Fruit fly (Drosophila melanogaster) whole organism, embryonic: ENCODE measurements around the gene alphaSnap.
A peak's percentile ranks its signal among the peaks of the same experiment; 100 is the strongest.

Source experiments
- Ada2b ChIP-seq: fragments of 200-800 bp; sonication (Bioruptor generic); IDR thresholded peaks from 2 replicates; pipeline ENCODE4 v1.3.6; 2022; ENCODE audit warnings: missing biosample characterization, missing genetic modification characterization
- Adf1 ChIP-seq: fragments of 200-800 bp; sonication (Bioruptor generic); IDR thresholded peaks from 2 replicates; pipeline ENCODE4 v1.3.6; 2022; ENCODE audit warnings: missing biosample characterization, missing genetic modification characterization
- B-H1 ChIP-seq: fragments of 200-800 bp; sonication (Bioruptor generic); IDR thresholded peaks from 3 replicates; pipeline ENCODE4 v1.3.6; 2022; ENCODE audit warnings: missing biosample characterization, missing genetic modification characterization
- BEAF-32 ChIP-seq: fragments of 200-800 bp; sonication (Bioruptor generic); optimal IDR thresholded peaks from 3 replicates; lab custom pipeline; 2017; ENCODE audit warnings: missing biosample characterization, missing genetic modification characterization, mild to moderate bottlenecking, moderate library complexity, missing genetic modification reagents
- Bdp1 ChIP-seq: fragments of 200-800 bp; sonication (Bioruptor generic); optimal IDR thresholded peaks from 3 replicates; lab custom pipeline; 2016; ENCODE audit warnings: missing biosample characterization, missing genetic modification characterization
- BtbVII ChIP-seq: fragments of 200-800 bp; sonication (Bioruptor generic); optimal IDR thresholded peaks from 3 replicates; lab custom pipeline; 2017; ENCODE audit warnings: missing biosample characterization, mild to moderate bottlenecking, missing genetic modification characterization
- C15 ChIP-seq: fragments of 200-800 bp; sonication (Bioruptor generic); IDR thresholded peaks from 3 replicates; pipeline ENCODE4 v1.3.6; 2022; ENCODE audit warnings: missing biosample characterization, missing genetic modification characterization
- CG10366 ChIP-seq: fragments of 200-800 bp; sonication (Bioruptor generic); IDR thresholded peaks from 2 replicates; pipeline ENCODE4 v1.3.6; 2022; ENCODE audit warnings: missing biosample characterization, missing genetic modification characterization
- CG13287 ChIP-seq: fragments of 200-800 bp; sonication (Bioruptor generic); IDR thresholded peaks from 2 replicates; pipeline ENCODE4 v1.3.6; 2022; ENCODE audit warnings: missing biosample characterization, missing genetic modification characterization; ENCODE audit not compliant: partially characterized antibody
- CG13775 ChIP-seq: fragments of 200-800 bp; sonication (Bioruptor generic); optimal IDR thresholded peaks from 3 replicates; lab custom pipeline; 2017; ENCODE audit warnings: missing biosample characterization, mild to moderate bottlenecking, missing genetic modification characterization
- CG1603 ChIP-seq: fragments of 200-800 bp; sonication (Bioruptor generic); optimal IDR thresholded peaks from 2 replicates; lab custom pipeline; 2019; ENCODE audit warnings: missing biosample characterization, mild to moderate bottlenecking, missing genetic modification characterization, moderate library complexity
- CG17912 ChIP-seq: fragments of 200-800 bp; sonication (Bioruptor generic); optimal IDR thresholded peaks from 2 replicates; lab custom pipeline; 2018; ENCODE audit warnings: missing biosample characterization, mild to moderate bottlenecking, missing genetic modification characterization
- CG32532 ChIP-seq: fragments of 200-800 bp; sonication (Bioruptor generic); IDR thresholded peaks from 2 replicates; pipeline ENCODE4 v1.3.6; 2022; ENCODE audit warnings: missing biosample characterization, missing genetic modification characterization
- CG33213 ChIP-seq: fragments of 200-800 bp; sonication (Bioruptor generic); optimal IDR thresholded peaks from 3 replicates; lab custom pipeline; 2016; ENCODE audit warnings: missing biosample characterization, missing genetic modification characterization
- CG33557 ChIP-seq: fragments of 200-800 bp; sonication (Bioruptor generic); optimal IDR thresholded peaks from 2 replicates; lab custom pipeline; 2019; ENCODE audit warnings: missing biosample characterization, mild to moderate bottlenecking, missing genetic modification characterization, moderate library complexity
- CG34422 ChIP-seq: fragments of 200-800 bp; sonication (Bioruptor generic); IDR thresholded peaks from 3 replicates; pipeline ENCODE4 v1.3.6; 2022; ENCODE audit warnings: missing biosample characterization, missing genetic modification characterization
- CG42726 ChIP-seq: fragments of 200-800 bp; sonication (Bioruptor generic); IDR thresholded peaks from 2 replicates; pipeline ENCODE4 v1.3.6; 2022; ENCODE audit warnings: missing biosample characterization, missing genetic modification characterization; ENCODE audit not compliant: partially characterized antibody
- CG6175 ChIP-seq: fragments of 200-800 bp; sonication (Bioruptor generic); IDR thresholded peaks from 3 replicates; pipeline ENCODE4 v1.3.6; 2022; ENCODE audit warnings: missing biosample characterization, missing genetic modification characterization
- CG6272 ChIP-seq: fragments of 200-800 bp; sonication (Bioruptor generic); IDR thresholded peaks from 2 replicates; pipeline ENCODE4 v1.3.6; 2022; ENCODE audit warnings: missing biosample characterization, missing genetic modification characterization
- CG7372 ChIP-seq: fragments of 200-800 bp; sonication (Bioruptor generic); IDR thresholded peaks from 2 replicates; pipeline ENCODE4 v1.3.6; 2022; ENCODE audit warnings: missing biosample characterization, missing genetic modification characterization
- CG7928 ChIP-seq: fragments of 200-800 bp; sonication (Bioruptor generic); optimal IDR thresholded peaks from 2 replicates; lab custom pipeline; 2017; ENCODE audit warnings: missing biosample characterization, mild to moderate bottlenecking, missing genetic modification characterization
- CG8944 ChIP-seq: fragments of 200-800 bp; sonication (Bioruptor generic); optimal IDR thresholded peaks from 3 replicates; lab custom pipeline; 2016; ENCODE audit warnings: missing biosample characterization, missing genetic modification characterization
- CG9437 ChIP-seq: fragments of 200-800 bp; sonication (Bioruptor generic); optimal IDR thresholded peaks from 2 replicates; lab custom pipeline; 2018; ENCODE audit warnings: missing biosample characterization, mild to moderate bottlenecking, missing genetic modification characterization
- CG9932 ChIP-seq: fragments of 200-800 bp; sonication (Bioruptor generic); IDR thresholded peaks from 2 replicates; pipeline ENCODE4 v1.3.6; 2022; ENCODE audit warnings: missing biosample characterization, missing genetic modification characterization
- D19A ChIP-seq: fragments of 200-800 bp; optimal IDR thresholded peaks from 3 replicates; lab custom pipeline; 2019; ENCODE audit warnings: missing biosample characterization, mild to moderate bottlenecking, missing genetic modification characterization, moderate library complexity
- Dfd ChIP-seq, 2 experiments: fragments of >200 bp; optimal IDR thresholded peaks; 2 replicates each; lab custom pipeline; 2017; ENCODE audit warnings: missing biosample characterization in 2 of 2, missing genetic modification characterization in 2 of 2
- Dref ChIP-seq: fragments of 200-800 bp; sonication (Bioruptor generic); IDR thresholded peaks from 2 replicates; pipeline ENCODE4 v1.3.6; 2022; ENCODE audit warnings: missing biosample characterization, missing genetic modification characterization
- Drgx ChIP-seq: fragments of 200-800 bp; sonication (Bioruptor generic); IDR thresholded peaks from 2 replicates; pipeline ENCODE4 v1.3.6; 2022; ENCODE audit warnings: missing biosample characterization, missing genetic modification characterization
- Elba2 ChIP-seq: fragments of 200-800 bp; sonication (Bioruptor generic); optimal IDR thresholded peaks from 3 replicates; lab custom pipeline; 2016; ENCODE audit warnings: missing biosample characterization, missing genetic modification characterization
- Hr3 ChIP-seq: fragments of 200-800 bp; sonication (Bioruptor generic); optimal IDR thresholded peaks from 3 replicates; lab custom pipeline; 2016; ENCODE audit warnings: missing biosample characterization, missing genetic modification characterization
- Meics ChIP-seq: fragments of 200-800 bp; sonication (Bioruptor generic); optimal IDR thresholded peaks from 2 replicates; lab custom pipeline; 2017; ENCODE audit warnings: missing biosample characterization, mild to moderate bottlenecking, missing genetic modification characterization
- Mrtf ChIP-seq: fragments of 200-800 bp; sonication (Bioruptor generic); IDR thresholded peaks from 3 replicates; pipeline ENCODE4 v1.3.6; 2022; ENCODE audit warnings: missing biosample characterization, missing genetic modification characterization
- NC2α ChIP-seq: fragments of 200-800 bp; sonication (Bioruptor generic); optimal IDR thresholded peaks from 2 replicates; lab custom pipeline; 2016; ENCODE audit warnings: missing biosample characterization, missing genetic modification characterization
- Spps ChIP-seq: fragments of 200-800 bp; sonication (Bioruptor generic); optimal IDR thresholded peaks from 2 replicates; lab custom pipeline; 2018; ENCODE audit warnings: missing biosample characterization, mild to moderate bottlenecking, missing genetic modification characterization
- crc ChIP-seq: fragments of 200-800 bp; sonication (Bioruptor generic); optimal IDR thresholded peaks from 2 replicates; lab custom pipeline; 2016; ENCODE audit warnings: missing biosample characterization, missing genetic modification characterization
- dm ChIP-seq: fragments of 200-800 bp; sonication (Bioruptor generic); optimal IDR thresholded peaks from 3 replicates; lab custom pipeline; 2016; ENCODE audit warnings: missing biosample characterization, missing genetic modification characterization
- eve ChIP-seq, 2 experiments: fragments of >200 bp; optimal IDR thresholded peaks; 2 replicates each; lab custom pipeline; 2017; ENCODE audit warnings: missing biosample characterization in 2 of 2, missing genetic modification characterization in 2 of 2
- ewg ChIP-seq: fragments of 200-800 bp; sonication (Bioruptor generic); optimal IDR thresholded peaks from 3 replicates; lab custom pipeline; 2017; ENCODE audit warnings: mild to moderate bottlenecking, missing biosample characterization, missing genetic modification reagents, missing genetic modification characterization
- fd102C ChIP-seq: fragments of 200-800 bp; sonication (Bioruptor generic); optimal IDR thresholded peaks from 2 replicates; lab custom pipeline; 2018; ENCODE audit warnings: missing biosample characterization, mild to moderate bottlenecking, missing genetic modification characterization, moderate library complexity
- fd3F ChIP-seq: fragments of 200-800 bp; sonication (Bioruptor generic); optimal IDR thresholded peaks from 2 replicates; lab custom pipeline; 2018; ENCODE audit warnings: missing biosample characterization, mild to moderate bottlenecking, missing genetic modification characterization, moderate library complexity
- fd96Cb ChIP-seq: fragments of 200-800 bp; sonication (Bioruptor generic); optimal IDR thresholded peaks from 2 replicates; lab custom pipeline; 2018; ENCODE audit warnings: missing biosample characterization, mild to moderate bottlenecking, missing genetic modification characterization, moderate library complexity
- grau ChIP-seq: fragments of 200-800 bp; optimal IDR thresholded peaks from 3 replicates; lab custom pipeline; 2019; ENCODE audit warnings: missing biosample characterization, mild to moderate bottlenecking, missing genetic modification characterization, moderate library complexity
- kah ChIP-seq: fragments of 200-800 bp; sonication (Bioruptor generic); optimal IDR thresholded peaks from 2 replicates; lab custom pipeline; 2018; ENCODE audit warnings: missing biosample characterization, mild to moderate bottlenecking, missing genetic modification characterization
- lab ChIP-seq: fragments of 200-800 bp; sonication (Bioruptor generic); optimal IDR thresholded peaks from 3 replicates; lab custom pipeline; 2017; ENCODE audit warnings: missing biosample characterization, missing genetic modification characterization, mild to moderate bottlenecking, moderate library complexity, missing genetic modification reagents
- maf-S ChIP-seq: fragments of 200-800 bp; sonication (Bioruptor generic); optimal IDR thresholded peaks from 2 replicates; lab custom pipeline; 2016; ENCODE audit warnings: missing biosample characterization, missing genetic modification characterization
- phol ChIP-seq: fragments of 200-800 bp; sonication (Bioruptor generic); optimal IDR thresholded peaks from 3 replicates; lab custom pipeline; 2018; ENCODE audit warnings: missing biosample characterization, mild to moderate bottlenecking, missing genetic modification characterization, moderate library complexity
- pzg ChIP-seq: fragments of 200-800 bp; sonication (Bioruptor generic); optimal IDR thresholded peaks from 3 replicates; lab custom pipeline; 2018; ENCODE audit warnings: missing biosample characterization, mild to moderate bottlenecking, missing genetic modification characterization, moderate library complexity
- sima ChIP-seq: fragments of 200-800 bp; sonication (Bioruptor generic); optimal IDR thresholded peaks from 2 replicates; lab custom pipeline; 2016; ENCODE audit warnings: missing biosample characterization, missing genetic modification characterization
- stwl ChIP-seq: fragments of 200-800 bp; sonication (Bioruptor generic); optimal IDR thresholded peaks from 3 replicates; lab custom pipeline; 2018; ENCODE audit warnings: missing biosample characterization, mild to moderate bottlenecking, missing genetic modification characterization, moderate library complexity
- tin ChIP-seq: fragments of 200-800 bp; sonication (Bioruptor generic); optimal IDR thresholded peaks from 3 replicates; lab custom pipeline; 2016; ENCODE audit warnings: missing biosample characterization, missing genetic modification characterization
- tio ChIP-seq: fragments of 200-800 bp; sonication (Bioruptor generic); optimal IDR thresholded peaks from 2 replicates; lab custom pipeline; 2017; ENCODE audit warnings: missing biosample characterization, missing genetic modification characterization, inconsistent platforms
- wor ChIP-seq: fragments of 200-800 bp; sonication (Bioruptor generic); IDR thresholded peaks from 2 replicates; pipeline ENCODE4 v1.3.6; 2022; ENCODE audit warnings: missing biosample characterization, missing genetic modification characterization
- yki ChIP-seq: fragments of >200 bp; optimal IDR thresholded peaks from 3 replicates; lab custom pipeline; 2018

The alphaSnap gene

DNA sequence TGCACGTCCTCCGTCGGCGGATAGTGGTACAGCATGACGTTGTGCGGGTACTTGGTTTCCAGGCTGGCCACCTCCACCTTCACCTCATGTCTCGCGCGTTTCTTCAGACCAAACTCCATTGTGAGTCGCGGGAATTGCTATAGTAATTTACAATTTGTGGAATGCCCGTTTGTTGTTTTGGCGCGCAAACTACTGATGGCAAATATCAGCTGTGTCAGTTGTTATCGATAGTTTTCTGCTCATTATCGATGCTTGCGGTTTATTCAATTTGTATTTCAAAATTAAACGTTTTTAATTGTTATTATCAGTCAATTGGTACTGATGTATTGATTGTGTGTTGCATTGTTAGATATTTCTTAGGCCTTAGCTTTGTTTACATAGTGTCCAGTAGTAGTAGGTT is 48.0 kb downstream of the alphaSnap start, which contains the start of gene Prim2 (continued):
- TF ChIP-seq Spps (tag; lab: Kevin White, UChicago), result no peak
- no peak for TF ChIP-seq grau (tag; lab: Kevin White, UChicago)
- peak; percentile 78 for TF ChIP-seq ewg (GFP tag; lab: Kevin White, UChicago)
- TF ChIP-seq CG10366, result no peak
- TF ChIP-seq CG7928 (GFP tag; lab: Kevin White, UChicago), result no peak
- no peak for TF ChIP-seq dm (GFP tag; lab: Kevin White, UChicago)
- peak; percentile 58 for TF ChIP-seq pzg (GFP tag; lab: Kevin White, UChicago)
- no peak for TF ChIP-seq sima (GFP tag; lab: Kevin White, UChicago)
- TF ChIP-seq CG6175, result no peak
- no peak for TF ChIP-seq fd102C (GFP tag; lab: Kevin White, UChicago)
- no peak for TF ChIP-seq phol (tag; lab: Kevin White, UChicago)
- TF ChIP-seq B-H1 (GFP tag; lab: Robert Waterston, UW), result no peak
- TF ChIP-seq CG17912, result no peak
- no peak for TF ChIP-seq D19A (tag; lab: Kevin White, UChicago)
- no peak for TF ChIP-seq fd3F (GFP tag; lab: Kevin White, UChicago)
- no peak for TF ChIP-seq CG9932
- TF ChIP-seq tin, result no peak
- no peak for TF ChIP-seq wor (GFP tag; lab: Robert Waterston, UW)
- no peak for TF ChIP-seq Ada2b (GFP tag; lab: Robert Waterston, UW)
- no peak for TF ChIP-seq Hr3 (GFP tag; lab: Kevin White, UChicago)
- no peak for TF ChIP-seq Adf1 (GFP tag; lab: Robert Waterston, UW)
- no peak for TF ChIP-seq CG33213 (GFP tag; lab: Kevin White, UChicago)
- no peak for TF ChIP-seq lab (GFP tag; lab: Kevin White, UChicago)
- no peak for TF ChIP-seq BtbVII (GFP tag; lab: Kevin White, UChicago)
- TF ChIP-seq CG13287 (GFP tag; lab: Robert Waterston, UW), result peak; percentile 79
- TF ChIP-seq CG6272, result no peak
- no peak for TF ChIP-seq CG8944 (GFP tag; lab: Kevin White, UChicago)
- no peak for TF ChIP-seq eve (GFP tag; optimal IDR thresholded peaks at IDR 0.05; lab: Kevin White, UChicago)
- TF ChIP-seq kah (GFP tag; lab: Kevin White, UChicago), result no peak
- TF ChIP-seq CG7372 (GFP tag; lab: Robert Waterston, UW), result no peak
- no peak for TF ChIP-seq yki (lab: Kevin White, UChicago)
- TF ChIP-seq stwl (tag; lab: Kevin White, UChicago), result no peak
- no peak for TF ChIP-seq Bdp1 (GFP tag; lab: Kevin White, UChicago)
- TF ChIP-seq NC2α (GFP tag; lab: Kevin White, UChicago), result no peak
- peak; percentile 75 for TF ChIP-seq Dref
- no peak for TF ChIP-seq tio (GFP tag; lab: Kevin White, UChicago)
- no peak for TF ChIP-seq CG13775 (GFP tag; lab: Kevin White, UChicago)
- no peak for TF ChIP-seq Drgx
- TF ChIP-seq crc (GFP tag; lab: Kevin White, UChicago), result no peak
- no peak for TF ChIP-seq maf-S (GFP tag; lab: Kevin White, UChicago)
- no peak for TF ChIP-seq CG32532 (GFP tag; lab: Robert Waterston, UW)
- peak; percentile 52; the same call in 1 of the 2 replicates for TF ChIP-seq CG42726 (GFP tag; lab: Robert Waterston, UW)
- no peak for TF ChIP-seq CG33557 (GFP tag; lab: Kevin White, UChicago)
- TF ChIP-seq Dfd (GFP tag; optimal IDR thresholded peaks at IDR 0.05; lab: Kevin White, UChicago), result no peak
- TF ChIP-seq BEAF-32, result peak; percentile 72
- no peak for TF ChIP-seq Meics (GFP tag; lab: Kevin White, UChicago)
- no peak for TF ChIP-seq CG1603 (tag; lab: Kevin White, UChicago)
- TF ChIP-seq fd96Cb (tag; lab: Kevin White, UChicago), result no peak
- no peak for TF ChIP-seq Mrtf
- no peak for TF ChIP-seq Elba2 (GFP tag; lab: Kevin White, UChicago)
- TF ChIP-seq CG9437, result no peak
- no peak for TF ChIP-seq C15
- TF ChIP-seq CG34422 (GFP tag; lab: Robert Waterston, UW), result no peak
